Worm (Caenorhabditis elegans) whole organism, L3 larva: ENCODE data around the gene gpr-1.
A peak's percentile ranks its signal among the peaks of the same experiment; 100 is the strongest.

Source experiments
- ZK546.5 ChIP-seq: sonication (generic microtip); optimal IDR thresholded peaks from 2 replicates; lab custom pipeline; 2017; ENCODE audit warnings: missing biosample characterization, missing genetic modification characterization
- ceh-82 ChIP-seq: fragments of 150-350 bp; optimal IDR thresholded peaks from 2 replicates; lab custom pipeline; 2014; ENCODE audit warnings: missing biosample characterization, missing genetic modification characterization
- elt-2 ChIP-seq: sonication (generic microtip); optimal IDR thresholded peaks from 2 replicates; lab custom pipeline; 2016; ENCODE audit warnings: missing genetic modification reagents, mild to moderate bottlenecking, missing genetic modification characterization, missing compliant biosample characterization
- elt-3 ChIP-seq, 3 experiments: fragments of 150-350 bp in 1 of 3; sonication (generic microtip) in 2 of 3; optimal IDR thresholded peaks; 2 replicates in 2 of 3; 4 replicates in 1 of 3; lab custom pipeline; 2014 to 2017; ENCODE audit warnings: missing biosample characterization in 3 of 3, missing genetic modification characterization in 3 of 3
- fos-1 ChIP-seq: fragments of 150-350 bp; optimal IDR thresholded peaks from 2 replicates; lab custom pipeline; 2014; ENCODE audit warnings: missing biosample characterization, missing genetic modification characterization
- nfya-1 ChIP-seq: sonication (generic microtip); optimal IDR thresholded peaks from 2 replicates; lab custom pipeline; 2017; ENCODE audit warnings: missing genetic modification characterization, mild to moderate bottlenecking, missing compliant biosample characterization, antibody characterized with exemption, moderate library complexity; ENCODE audit not compliant: insufficient read depth
- nhr-11 ChIP-seq: fragments of 150-350 bp; optimal IDR thresholded peaks from 2 replicates; lab custom pipeline; 2014; ENCODE audit warnings: missing biosample characterization, missing genetic modification characterization
- nhr-23 ChIP-seq: fragments of 150-350 bp; optimal IDR thresholded peaks from 2 replicates; lab custom pipeline; 2014; ENCODE audit warnings: missing biosample characterization, missing genetic modification reagents, missing genetic modification characterization
- nhr-43 ChIP-seq: sonication (generic microtip); optimal IDR thresholded peaks from 2 replicates; lab custom pipeline; 2016; ENCODE audit warnings: mild to moderate bottlenecking, missing genetic modification characterization, missing compliant biosample characterization; ENCODE audit not compliant: poor library complexity, severe bottlenecking
- nhr-76 ChIP-seq: fragments of 150-350 bp; sonication (generic microtip); optimal IDR thresholded peaks from 5 replicates; lab custom pipeline; 2014; ENCODE audit warnings: missing biosample characterization, missing genetic modification characterization
- nhr-77 ChIP-seq: fragments of 150-350 bp; optimal IDR thresholded peaks from 2 replicates; lab custom pipeline; 2014; ENCODE audit warnings: missing biosample characterization, missing genetic modification characterization
- zag-1 ChIP-seq: fragments of 150-350 bp; optimal IDR thresholded peaks from 2 replicates; lab custom pipeline; 2014; ENCODE audit warnings: missing biosample characterization, missing genetic modification characterization
- ztf-4 ChIP-seq: fragments of 150-350 bp; optimal IDR thresholded peaks from 2 replicates; lab custom pipeline; 2014; ENCODE audit warnings: missing biosample characterization, missing genetic modification characterization

ce11 chrIII:8652922-8653321 lies 24.2 kb downstream of the gpr-1 start:
- TF ChIP-seq ztf-4 (tag; lab: Kevin White, UChicago) (peak; percentile 21), nhr-43 (tag; lab: Kevin White, UChicago) (peak; percentile 70), elt-3 (tag; optimal IDR thresholded peaks at IDR 0.05; lab: Kevin White, UChicago) (peak in 1 of 3 experiments; percentile 64), nhr-77 (tag; lab: Kevin White, UChicago) (no peak), ceh-82 (tag; lab: Kevin White, UChicago) (no peak), nhr-11 (no peak), ZK546.5 (tag; lab: Kevin White, UChicago) (no peak), fos-1 (no peak), zag-1 (no peak), nfya-1 (peak; percentile 36), nhr-23 (peak; percentile 21), elt-2 (tag; lab: Kevin White, UChicago) (no peak), nhr-76 (tag; lab: Kevin White, UChicago) (no peak)
